Fruit fly (Drosophila melanogaster): ENCODE results near the gene ND-B14.5A.
A peak's percentile ranks its signal among the peaks of the same experiment; 100 is the strongest.

The ND-B14.5A gene

dm6 chrX:2136831-2137452 lies 35.4 kb upstream of the ND-B14.5A start (continued):
- TF ChIP-seq CG9876 (GFP tag; optimal IDR thresholded peaks at IDR 0.05) (peak; percentile 99), CG18619 (GFP tag; optimal IDR thresholded peaks at IDR 0.05) (peak; percentile 100), ttk (GFP tag; IDR thresholded peaks at IDR 0.05) (peak; percentile 100), CG5245 (GFP tag; optimal IDR thresholded peaks at IDR 0.05) (peak; percentile 100), CG30020 (tag; optimal IDR thresholded peaks at IDR 0.05) (peak; percentile 91), ind (GFP tag; optimal IDR thresholded peaks at IDR 0.05) (peak; percentile 100), ro (GFP tag; IDR thresholded peaks at IDR 0.05) (peak; percentile 100), CG3838 (GFP tag; optimal IDR thresholded peaks at IDR 0.05) (peak; percentile 99), Eip74EF (GFP tag; optimal IDR thresholded peaks at IDR 0.05) (peak in 1 of 2 experiments; percentile 99), pnt (GFP tag; optimal IDR thresholded peaks at IDR 0.05) (peak; percentile 100), tna (GFP tag; IDR thresholded peaks at IDR 0.05; ENCODE audit: partially characterized antibody) (no peak), hb (GFP tag; IDR thresholded peaks at IDR 0.05; ENCODE audit: partially characterized antibody) (no peak), ato (GFP tag; IDR thresholded peaks at IDR 0.05; ENCODE audit: partially characterized antibody) (peak; percentile 28; the same call in 1 of the 2 replicates), scrt (GFP tag; optimal IDR thresholded peaks at IDR 0.05) (peak; percentile 99), CG18599 (GFP tag; optimal IDR thresholded peaks at IDR 0.05) (peak; percentile 100), Elba2 (GFP tag; optimal IDR thresholded peaks at IDR 0.05) (peak; percentile 100), Deaf1 (tag; optimal IDR thresholded peaks at IDR 0.05) (peak; percentile 90), sisA (GFP tag; IDR thresholded peaks at IDR 0.05) (peak; percentile 100), abd-A (tag; optimal IDR thresholded peaks at IDR 0.05) (peak; percentile 99), CG15011 (GFP tag; optimal IDR thresholded peaks at IDR 0.05) (peak; percentile 100), chinmo (GFP tag; IDR thresholded peaks at IDR 0.05; ENCODE audit: partially characterized antibody) (peak; percentile 97; the same call in 3 of the 4 replicates), CG6854 (GFP tag; optimal IDR thresholded peaks at IDR 0.05) (peak; percentile 99), D19B (GFP tag; optimal IDR thresholded peaks at IDR 0.05) (peak; percentile 100), tgo (GFP tag; IDR thresholded peaks at IDR 0.05) (peak; percentile 100), kah (GFP tag; optimal IDR thresholded peaks at IDR 0.05) (peak; percentile 99), ATbp (GFP tag; optimal IDR thresholded peaks at IDR 0.05) (peak; percentile 100), ham (GFP tag; IDR thresholded peaks at IDR 0.05) (peak; percentile 100), wor (GFP tag; IDR thresholded peaks at IDR 0.05) (peak; percentile 100), BtbVII (GFP tag; optimal IDR thresholded peaks at IDR 0.05) (peak; percentile 99), Six4 (GFP tag; optimal IDR thresholded peaks at IDR 0.05) (peak; percentile 100), Ptx1 (GFP tag; IDR thresholded peaks at IDR 0.05) (peak; percentile 100), CG1024 (GFP tag; IDR thresholded peaks at IDR 0.05) (peak; percentile 99), CG17186 (GFP tag; optimal IDR thresholded peaks at IDR 0.05) (peak; percentile 98), CG15073 (GFP tag; optimal IDR thresholded peaks at IDR 0.05) (peak; percentile 95), GATAe (GFP tag; conservative IDR thresholded peaks at IDR 0.05) (peak; percentile 100), CG2202 (tag; optimal IDR thresholded peaks at IDR 0.05) (peak; percentile 100), kni (GFP tag; optimal IDR thresholded peaks at IDR 0.05) (peak; percentile 99), CG18011 (GFP tag; optimal IDR thresholded peaks at IDR 0.05) (peak; percentile 92), Dfd (GFP tag; optimal IDR thresholded peaks at IDR 0.05) (peak in 1 of 2 experiments; percentile 59), CG1233 (GFP tag; optimal IDR thresholded peaks at IDR 0.05) (peak; percentile 100), maf-S (GFP tag; optimal IDR thresholded peaks at IDR 0.05) (peak; percentile 100), CG7928 (GFP tag; optimal IDR thresholded peaks at IDR 0.05) (peak; percentile 89), Bgb (GFP tag; IDR thresholded peaks at IDR 0.05; ENCODE audit: partially characterized antibody) (peak; percentile 39; the same call in 1 of the 2 replicates), Mad (GFP tag; optimal IDR thresholded peaks at IDR 0.05) (peak; percentile 100), CG4707 (GFP tag; optimal IDR thresholded peaks at IDR 0.05) (peak; percentile 99), CG12769 (tag; optimal IDR thresholded peaks at IDR 0.05) (peak; percentile 100), HLH4C (GFP tag; IDR thresholded peaks at IDR 0.05; ENCODE audit: partially characterized antibody) (no peak), Doc3 (GFP tag; IDR thresholded peaks at IDR 0.05; ENCODE audit: partially characterized antibody) (no peak)
